Worm (Caenorhabditis elegans) whole organism, young adult: Measurements from ENCODE around the gene M176.16.

Source experiments
- F37B4.10 ChIP-seq: fragments of 200-800 bp; sonication (Bioruptor generic); IDR thresholded peaks from 2 replicates; pipeline ENCODE4 v1.3.6; 2022; ENCODE audit warnings: missing genetic modification characterization, missing compliant biosample characterization
- lir-1 ChIP-seq: fragments of 200-800 bp; sonication (Bioruptor generic); conservative IDR thresholded peaks from 2 replicates; pipeline ENCODE4 v1.3.6; 2022; ENCODE audit warnings: missing genetic modification reagents, missing genetic modification characterization, missing compliant biosample characterization

DNA sequence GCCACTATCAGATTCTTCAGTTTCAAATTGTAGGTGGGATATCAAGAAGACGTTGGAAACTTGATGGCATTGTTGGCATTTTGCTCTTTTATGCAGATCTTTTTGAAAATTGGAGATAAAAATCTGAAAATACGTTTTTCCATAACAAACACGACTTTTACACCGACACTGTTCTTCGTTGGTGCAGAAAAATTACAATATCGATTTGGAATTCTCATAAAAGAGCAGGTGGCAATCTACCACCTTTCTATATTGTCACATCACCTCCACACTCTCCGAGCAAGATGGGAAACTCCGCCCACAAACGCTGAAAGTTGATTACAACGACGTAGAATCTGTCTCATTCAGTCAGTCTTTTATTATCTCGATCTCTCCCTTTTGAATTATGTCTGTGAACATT, 10.8 kb upstream of the M176.16 start, which contains the start of gene arrd-2:
- TF ChIP-seq lir-1 (GFP tag; lab: Robert Waterston, UW), result no peak
- TF ChIP-seq F37B4.10 (GFP tag; lab: Robert Waterston, UW), result no peak
